Worm (Caenorhabditis elegans): ENCODE results near the gene W08G11.1.

Gene W08G11.1

ce11 chrV:16346406-16347108 lies at the start of gene W08G11.1, which contains the start of gene W08G11.5:
TSS of gene W08G11.1 (plus strand) at chrV:16347058.
TSS of gene W08G11.5 (minus strand) at chrV:16346506.
- TF ChIP-seq nhr-25 (tag; optimal IDR thresholded peaks at IDR 0.05) (no peak), mml-1 (tag; optimal IDR thresholded peaks at IDR 0.05) (no peak), nhr-43 (tag; optimal IDR thresholded peaks at IDR 0.05; ENCODE audit: poor library complexity, severe bottlenecking) (no peak), ceh-82 (tag; optimal IDR thresholded peaks at IDR 0.05) (no peak), nhr-11 (tag; optimal IDR thresholded peaks at IDR 0.05) (no peak), eor-1 (tag; optimal IDR thresholded peaks at IDR 0.05) (no peak), fkh-10 (GFP tag; optimal IDR thresholded peaks at IDR 0.05) (no peak), tbx-2 (tag; optimal IDR thresholded peaks at IDR 0.05) (no peak), snpc-4 (tag; optimal IDR thresholded peaks at IDR 0.05) (no peak), elt-2 (tag; optimal IDR thresholded peaks at IDR 0.05) (no peak)

- no peak for TF ChIP-seq tbx-2 (tag; optimal IDR thresholded peaks at IDR 0.05)
- no peak for TF ChIP-seq ama-1 (optimal IDR thresholded peaks at IDR 0.05)
- TF ChIP-seq mml-1 (tag; optimal IDR thresholded peaks at IDR 0.05), result no peak
- no peak for TF ChIP-seq lin-39 (tag; optimal IDR thresholded peaks at IDR 0.05)
- TF ChIP-seq daf-12 (tag; optimal IDR thresholded peaks at IDR 0.05), result no peak
- no peak for TF ChIP-seq elt-2 (tag; optimal IDR thresholded peaks at IDR 0.05)
- TF ChIP-seq nhr-11 (tag; optimal IDR thresholded peaks at IDR 0.05), result no peak
- no peak for TF ChIP-seq elt-1 (tag; optimal IDR thresholded peaks at IDR 0.05)
- no peak for TF ChIP-seq nhr-25 (tag; optimal IDR thresholded peaks at IDR 0.05)
- TF ChIP-seq ceh-9 (tag; optimal IDR thresholded peaks at IDR 0.05), result no peak
- TF ChIP-seq fkh-2 (tag; optimal IDR thresholded peaks at IDR 0.05), result no peak
- no peak for TF ChIP-seq fos-1 (tag; optimal IDR thresholded peaks at IDR 0.05)
- no peak for TF ChIP-seq lin-15B (tag; optimal IDR thresholded peaks at IDR 0.05)
- TF ChIP-seq pqm-1 (tag; optimal IDR thresholded peaks at IDR 0.05), result no peak
- no peak for TF ChIP-seq jun-1 (tag; optimal IDR thresholded peaks at IDR 0.05)
- no peak for TF ChIP-seq nhr-237 (tag; optimal IDR thresholded peaks at IDR 0.05)
Observed at ce11 chrV:16297070-16297469, 49.8 kb upstream of the W08G11.1 start, which contains the start of gene srbc-83. TSS of gene srbc-83 (plus strand) at chrV:16297370.

- no peak for TF ChIP-seq nhr-23 (tag; optimal IDR thresholded peaks at IDR 0.05)
- no peak for TF ChIP-seq lin-15B (tag; optimal IDR thresholded peaks at IDR 0.05)
- TF ChIP-seq aly-2 (tag; optimal IDR thresholded peaks at IDR 0.05), result no peak
- TF ChIP-seq elt-2 (tag; optimal IDR thresholded peaks at IDR 0.05), result no peak
- TF ChIP-seq nhr-43 (tag; optimal IDR thresholded peaks at IDR 0.05; ENCODE audit: poor library complexity, severe bottlenecking), result no peak
- TF ChIP-seq nhr-25 (tag; optimal IDR thresholded peaks at IDR 0.05), result no peak
- no peak for TF ChIP-seq ztf-11 (tag; optimal IDR thresholded peaks at IDR 0.05)
- no peak for TF ChIP-seq ceh-9 (tag; optimal IDR thresholded peaks at IDR 0.05)
- no peak for TF ChIP-seq nhr-28 (tag; optimal IDR thresholded peaks at IDR 0.05)
- TF ChIP-seq ama-1 (optimal IDR thresholded peaks at IDR 0.05), result no peak
- no peak for TF ChIP-seq fos-1 (tag; optimal IDR thresholded peaks at IDR 0.05)
- no peak for TF ChIP-seq ceh-16 (tag; optimal IDR thresholded peaks at IDR 0.05)
- TF ChIP-seq sea-2 (GFP tag; optimal IDR thresholded peaks at IDR 0.05), result no peak
- no peak for TF ChIP-seq R02D3.7 (tag; optimal IDR thresholded peaks at IDR 0.05)
- TF ChIP-seq zag-1 (tag; optimal IDR thresholded peaks at IDR 0.05), result no peak
- no peak for TF ChIP-seq lin-39 (tag; optimal IDR thresholded peaks at IDR 0.05)
Observed at ce11 chrV:16298669-16299068, 48.2 kb upstream of the W08G11.1 start, which contains the start of gene srbc-84. TSS of gene srbc-84 (plus strand) at chrV:16298969.

ce11 chrV:16299834-16300233 lies 47.0 kb upstream of the W08G11.1 start:
- TF ChIP-seq nhr-11 (tag; optimal IDR thresholded peaks at IDR 0.05) (no peak), lin-39 (tag; optimal IDR thresholded peaks at IDR 0.05) (no peak), zag-1 (tag; optimal IDR thresholded peaks at IDR 0.05) (no peak), ceh-16 (tag; optimal IDR thresholded peaks at IDR 0.05) (no peak), fkh-2 (tag; optimal IDR thresholded peaks at IDR 0.05) (no peak), fkh-10 (GFP tag; optimal IDR thresholded peaks at IDR 0.05) (no peak), unc-39 (tag; optimal IDR thresholded peaks at IDR 0.05) (no peak), ztf-4 (tag; optimal IDR thresholded peaks at IDR 0.05) (no peak), nhr-67 (tag; optimal IDR thresholded peaks at IDR 0.05) (no peak), snpc-4 (tag; optimal IDR thresholded peaks at IDR 0.05) (no peak)

ce11 chrV:16300276-16300675 lies 46.6 kb upstream of the W08G11.1 start, which contains the start of gene srbc-82:
TSS of gene srbc-82 (plus strand) at chrV:16300576.
- no peak for TF ChIP-seq ceh-9 (tag; optimal IDR thresholded peaks at IDR 0.05)
- no peak for TF ChIP-seq ceh-16 (tag; optimal IDR thresholded peaks at IDR 0.05)
- no peak for TF ChIP-seq jun-1 (tag; optimal IDR thresholded peaks at IDR 0.05)
